Worm (Caenorhabditis elegans) whole organism, L1 larva: ENCODE measurements around the gene F49H6.12.

ENCODE experiments used
- C16A3.4 ChIP-seq: fragments of 150-350 bp; optimal IDR thresholded peaks from 2 replicates; lab custom pipeline; 2014; ENCODE audit warnings: missing biosample characterization, missing genetic modification characterization
- C34B4.2 ChIP-seq: sonication (generic microtip); optimal IDR thresholded peaks from 2 replicates; lab custom pipeline; 2017; ENCODE audit warnings: mild to moderate bottlenecking, missing genetic modification characterization, missing compliant biosample characterization
- F16B12.6 ChIP-seq: fragments of 150-350 bp; optimal IDR thresholded peaks from 2 replicates; lab custom pipeline; 2014; ENCODE audit warnings: missing biosample characterization, missing genetic modification characterization
- aha-1 ChIP-seq: fragments of 150-350 bp; optimal IDR thresholded peaks from 2 replicates; lab custom pipeline; 2014; ENCODE audit warnings: missing biosample characterization, missing genetic modification characterization
- alr-1 ChIP-seq: fragments of 200-800 bp; sonication (Bioruptor generic); optimal IDR thresholded peaks from 2 replicates; lab custom pipeline; 2018; ENCODE audit warnings: borderline replicate concordance, mild to moderate bottlenecking, missing genetic modification characterization, missing compliant biosample characterization
- aly-2 ChIP-seq: fragments of 150-350 bp; optimal IDR thresholded peaks from 2 replicates; lab custom pipeline; 2014; ENCODE audit warnings: missing biosample characterization, missing genetic modification characterization
- ama-1 ChIP-seq: fragments of 150-350 bp; optimal IDR thresholded peaks from 2 replicates; lab custom pipeline; 2014
- blmp-1 ChIP-seq: fragments of 150-350 bp; optimal IDR thresholded peaks from 2 replicates; lab custom pipeline; 2014; ENCODE audit warnings: missing biosample characterization, missing genetic modification characterization
- ceh-63 ChIP-seq: fragments of 200-800 bp; sonication (Bioruptor generic); optimal IDR thresholded peaks from 2 replicates; lab custom pipeline; 2018; ENCODE audit warnings: mild to moderate bottlenecking, missing genetic modification characterization, missing compliant biosample characterization
- ceh-82 ChIP-seq, 3 experiments: fragments of 150-350 bp in 1 of 3; sonication (generic microtip) in 2 of 3; optimal IDR thresholded peaks; 2 replicates each; lab custom pipeline; 2014 to 2017; ENCODE audit warnings: missing biosample characterization in 3 of 3, missing genetic modification characterization in 3 of 3
- ceh-88 ChIP-seq: fragments of 200-800 bp; sonication (Bioruptor generic); IDR thresholded peaks from 2 replicates; pipeline ENCODE4 v1.3.6; 2022; ENCODE audit warnings: missing genetic modification characterization, missing compliant biosample characterization
- ces-1 ChIP-seq: fragments of 150-350 bp; optimal IDR thresholded peaks from 2 replicates; lab custom pipeline; 2014; ENCODE audit warnings: missing biosample characterization, missing genetic modification reagents, missing genetic modification characterization
- egl-13 ChIP-seq: sonication (generic microtip); optimal IDR thresholded peaks from 2 replicates; lab custom pipeline; 2016; ENCODE audit warnings: missing genotype, missing genetic modification reagents, missing genetic modification characterization, missing compliant biosample characterization
- egl-27 ChIP-seq, 2 experiments: fragments of 150-350 bp in 1 of 2; sonication (generic microtip); optimal IDR thresholded peaks; 3 replicates each; lab custom pipeline; 2017 to 2018; ENCODE audit warnings: missing biosample characterization in 2 of 2, missing genetic modification characterization in 2 of 2, missing genetic modification reagents in 2 of 2
- elt-3 ChIP-seq, 6 experiments: fragments of 150-350 bp in 1 of 6; sonication (generic microtip); optimal IDR thresholded peaks; 2 replicates each; lab custom pipeline; 2017 to 2018; ENCODE audit warnings: missing biosample characterization in 6 of 6, missing genetic modification characterization in 6 of 6, inconsistent platforms in 1 of 6
- fkh-10 ChIP-seq: sonication (generic microtip); optimal IDR thresholded peaks from 2 replicates; lab custom pipeline; 2017; ENCODE audit warnings: missing biosample characterization, missing genetic modification reagents, missing genetic modification characterization
- hlh-4 ChIP-seq: sonication (generic microtip); optimal IDR thresholded peaks from 2 replicates; lab custom pipeline; 2016; ENCODE audit warnings: mild to moderate bottlenecking, missing genetic modification characterization, missing compliant biosample characterization
- lin-13 ChIP-seq: fragments of 150-350 bp; optimal IDR thresholded peaks from 2 replicates; lab custom pipeline; 2014; ENCODE audit warnings: missing biosample characterization, missing genetic modification reagents, missing genetic modification characterization
- lin-14 ChIP-seq: fragments of 200-800 bp; sonication (Bioruptor generic); optimal IDR thresholded peaks from 2 replicates; lab custom pipeline; 2018; ENCODE audit warnings: mild to moderate bottlenecking, missing genetic modification characterization, moderate library complexity, missing compliant biosample characterization
- lin-35 ChIP-seq, 2 experiments: fragments of 150-350 bp; optimal IDR thresholded peaks; 2 replicates each; lab custom pipeline; 2014; ENCODE audit warnings: missing biosample characterization in 2 of 2, missing genetic modification characterization in 2 of 2, missing genetic modification reagents in 2 of 2
- lir-3 ChIP-seq: sonication (generic microtip); optimal IDR thresholded peaks from 2 replicates; lab custom pipeline; 2016; ENCODE audit warnings: mild to moderate bottlenecking, missing genetic modification characterization, moderate library complexity, missing compliant biosample characterization; ENCODE audit not compliant: poor library complexity
- lsy-2 ChIP-seq, 2 experiments: fragments of 150-350 bp; optimal IDR thresholded peaks; 2 replicates each; lab custom pipeline; 2014; ENCODE audit warnings: missing biosample characterization in 2 of 2, missing genetic modification characterization in 2 of 2
- mef-2 ChIP-seq: fragments of 150-350 bp; optimal IDR thresholded peaks from 2 replicates; lab custom pipeline; 2014; ENCODE audit warnings: missing biosample characterization, missing genetic modification characterization
- mep-1 ChIP-seq: fragments of 150-350 bp; optimal IDR thresholded peaks from 2 replicates; lab custom pipeline; 2014; ENCODE audit warnings: missing biosample characterization, missing genetic modification characterization
- nhr-11 ChIP-seq: fragments of 150-350 bp; optimal IDR thresholded peaks from 2 replicates; lab custom pipeline; 2014; ENCODE audit warnings: missing biosample characterization, missing genetic modification characterization
- nhr-19 ChIP-seq: fragments of 200-800 bp; sonication (Bioruptor generic); conservative IDR thresholded peaks from 2 replicates; pipeline ENCODE4 v1.3.6; 2022; ENCODE audit warnings: missing genetic modification characterization, missing compliant biosample characterization
- nhr-20 ChIP-seq: sonication (generic microtip); optimal IDR thresholded peaks from 2 replicates; lab custom pipeline; 2016; ENCODE audit warnings: mild to moderate bottlenecking, missing genetic modification characterization, missing compliant biosample characterization
- nhr-237 ChIP-seq: fragments of 150-350 bp; optimal IDR thresholded peaks from 2 replicates; lab custom pipeline; 2014; ENCODE audit warnings: missing biosample characterization, missing genetic modification characterization
- nhr-28 ChIP-seq: fragments of 150-350 bp; optimal IDR thresholded peaks from 2 replicates; lab custom pipeline; 2014; ENCODE audit warnings: missing biosample characterization, missing genetic modification characterization
- nhr-71 ChIP-seq: sonication (generic microtip); optimal IDR thresholded peaks from 2 replicates; lab custom pipeline; 2016; ENCODE audit warnings: mild to moderate bottlenecking, missing genetic modification characterization, moderate library complexity, missing compliant biosample characterization
- nhr-77 ChIP-seq: fragments of 150-350 bp; optimal IDR thresholded peaks from 2 replicates; lab custom pipeline; 2014; ENCODE audit warnings: missing biosample characterization, missing genetic modification characterization
- nhr-84 ChIP-seq: sonication (generic microtip); optimal IDR thresholded peaks from 2 replicates; lab custom pipeline; 2017; ENCODE audit warnings: missing biosample characterization, missing genetic modification characterization
- nhr-85 ChIP-seq: sonication (generic microtip); peaks from one replicate; lab custom pipeline; 2016; ENCODE audit warnings: missing genetic modification characterization, inconsistent platforms, missing compliant biosample characterization
- pag-3 ChIP-seq: sonication (generic microtip); optimal IDR thresholded peaks from 2 replicates; lab custom pipeline; 2017; ENCODE audit warnings: missing genetic modification characterization, mild to moderate bottlenecking, missing compliant biosample characterization, antibody characterized with exemption, borderline replicate concordance; ENCODE audit not compliant: insufficient read depth
- sup-37 ChIP-seq: fragments of 200-800 bp; sonication (Bioruptor generic); optimal IDR thresholded peaks from 2 replicates; lab custom pipeline; 2018; ENCODE audit warnings: mild to moderate bottlenecking, missing genetic modification characterization, missing compliant biosample characterization
- unc-62 ChIP-seq: fragments of 150-350 bp; optimal IDR thresholded peaks from 2 replicates; lab custom pipeline; 2014; ENCODE audit warnings: missing biosample characterization, missing genetic modification reagents, missing genetic modification characterization
- unc-86 ChIP-seq: sonication (generic microtip); optimal IDR thresholded peaks from 2 replicates; lab custom pipeline; 2016; ENCODE audit warnings: missing genetic modification characterization, missing compliant biosample characterization
- zag-1 ChIP-seq: fragments of 150-350 bp; optimal IDR thresholded peaks from 2 replicates; lab custom pipeline; 2014; ENCODE audit warnings: missing biosample characterization, missing genetic modification characterization
- zip-4 ChIP-seq: fragments of 200-800 bp; sonication (Bioruptor generic); optimal IDR thresholded peaks from 2 replicates; lab custom pipeline; 2018; ENCODE audit warnings: mild to moderate bottlenecking, missing genetic modification characterization, moderate library complexity, missing compliant biosample characterization
- ztf-11 ChIP-seq, 2 experiments: sonication (generic microtip); optimal IDR thresholded peaks; 2 replicates each; lab custom pipeline; 2016 to 2017; ENCODE audit warnings: missing genetic modification characterization in 2 of 2, missing biosample characterization in 1 of 2, missing compliant biosample characterization in 1 of 2

The F49H6.12 gene

DNA sequence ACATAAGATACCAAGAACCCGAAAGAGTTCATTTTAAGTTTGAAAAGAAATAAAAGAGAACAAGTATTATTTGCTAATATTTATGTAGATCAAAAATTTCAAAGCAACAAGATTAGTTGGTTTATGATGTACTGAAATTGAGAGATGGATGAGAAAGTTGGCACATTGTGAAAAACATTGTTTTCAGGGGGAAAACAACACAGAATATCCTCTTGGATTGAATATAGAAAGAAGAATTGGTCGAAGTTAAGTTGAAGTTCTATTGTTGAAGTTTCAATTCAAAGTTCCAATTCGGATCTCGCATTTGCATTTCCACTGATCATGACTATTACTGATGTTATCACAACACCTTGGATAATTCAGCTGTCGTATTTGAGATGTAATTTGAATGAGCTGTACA is 20.6 kb downstream of the F49H6.12 start:
- no peak for TF ChIP-seq nhr-237 (tag; lab: Kevin White, UChicago)
- TF ChIP-seq nhr-11 (tag; lab: Kevin White, UChicago) = no peak
- no peak for TF ChIP-seq unc-62
- TF ChIP-seq aly-2 = no peak
- TF ChIP-seq nhr-19 (GFP tag; lab: Robert Waterston, UW) = no peak
- no peak for TF ChIP-seq nhr-28
- TF ChIP-seq ama-1 = no peak
- TF ChIP-seq hlh-4 (tag; lab: Kevin White, UChicago) = no peak
- TF ChIP-seq lin-35 (GFP tag; optimal IDR thresholded peaks at IDR 0.05; lab: Kevin White, UChicago) = no peak
- TF ChIP-seq lir-3 (tag; lab: Kevin White, UChicago) = no peak
- TF ChIP-seq egl-27 (tag; optimal IDR thresholded peaks at IDR 0.05; lab: Kevin White, UChicago) = no peak
- TF ChIP-seq nhr-85 (tag; lab: Kevin White, UChicago) = no peak
- TF ChIP-seq zag-1 (tag; lab: Kevin White, UChicago) = no peak
- TF ChIP-seq nhr-84 (tag; lab: Kevin White, UChicago) = no peak
- TF ChIP-seq lin-13 (GFP tag; lab: Kevin White, UChicago) = no peak
- TF ChIP-seq nhr-71 (tag; lab: Kevin White, UChicago) = no peak
- TF ChIP-seq ceh-82 (tag; optimal IDR thresholded peaks at IDR 0.05; lab: Kevin White, UChicago) = no peak
- no peak for TF ChIP-seq pag-3 (tag; lab: Kevin White, UChicago)
- TF ChIP-seq ceh-63 (GFP tag; lab: Kevin White, UChicago) = no peak

DNA sequence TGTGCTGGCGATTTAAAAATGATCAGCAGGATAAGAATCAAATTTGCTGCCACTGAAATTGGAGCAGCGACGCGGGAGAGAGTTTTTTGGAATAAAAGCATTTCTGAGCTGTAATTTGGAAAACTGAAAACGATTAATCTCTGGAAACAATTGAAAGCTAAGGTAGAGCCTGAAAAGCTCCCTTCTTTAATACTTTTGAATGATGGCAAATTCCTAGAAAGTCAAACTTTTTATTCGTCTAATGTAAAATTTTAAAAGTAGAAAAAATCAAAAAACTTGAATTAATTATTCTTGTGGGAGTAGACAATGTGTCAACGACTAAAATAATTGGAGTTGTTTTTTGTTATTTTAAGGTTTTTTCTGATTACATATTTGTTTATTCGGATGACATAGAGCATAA is 21.1 kb downstream of the F49H6.12 start, which contains the start of gene str-217:
Gene str-217 (minus strand): TSS at position 101 of the 400 bp plus-strand sequence.
- TF ChIP-seq egl-27 (tag; optimal IDR thresholded peaks at IDR 0.05; lab: Kevin White, UChicago) = no peak

DNA sequence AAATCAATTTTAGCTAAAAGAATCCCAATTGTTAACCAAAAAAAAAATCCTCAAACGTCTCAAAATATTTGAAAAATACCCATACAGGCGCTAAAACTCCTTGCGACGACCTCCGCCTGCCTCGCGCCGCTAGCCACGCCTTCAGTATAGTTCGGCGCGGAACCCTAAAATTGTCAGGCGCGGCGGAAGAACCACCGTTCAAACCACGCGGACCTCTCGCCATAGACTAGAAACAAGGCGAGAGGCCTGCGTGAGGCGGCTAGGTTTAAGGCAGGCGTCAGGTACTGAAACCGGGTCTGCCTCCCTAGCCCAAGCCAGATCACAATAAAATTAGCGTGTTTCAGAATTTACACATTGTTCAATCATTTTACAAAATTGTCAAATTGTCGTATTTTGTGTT is 28.9 kb downstream of the F49H6.12 start:
- TF ChIP-seq elt-3 (tag; optimal IDR thresholded peaks at IDR 0.05; lab: Kevin White, UChicago) (no peak), lsy-2 (tag; optimal IDR thresholded peaks at IDR 0.05; lab: Kevin White, UChicago) (no peak), ztf-11 (tag; optimal IDR thresholded peaks at IDR 0.05; lab: Kevin White, UChicago) (no peak)

DNA sequence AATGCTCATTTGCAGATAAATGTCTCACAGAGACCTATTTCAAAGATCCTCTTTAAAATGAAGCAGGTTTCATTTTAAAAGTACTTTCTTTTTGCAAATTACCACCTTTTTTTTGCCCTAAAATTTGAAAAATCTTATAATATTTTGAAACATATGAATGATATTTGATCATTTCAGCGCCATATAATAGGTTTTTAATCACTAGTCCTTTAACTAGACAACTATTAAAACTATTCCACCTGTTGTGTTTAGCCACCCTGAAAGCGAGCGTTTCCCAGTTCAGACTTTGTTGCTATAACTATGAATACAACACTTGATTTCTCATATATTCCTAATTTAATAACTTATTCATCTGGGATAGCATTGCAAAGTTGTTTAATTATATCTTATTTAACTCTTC is 29.5 kb downstream of the F49H6.12 start, which contains the start of gene srz-95:
Gene srz-95 (plus strand): TSS at position 301 of the 400 bp plus-strand sequence.
- TF ChIP-seq blmp-1 (tag; lab: Kevin White, UChicago) = no peak
- TF ChIP-seq elt-3 (tag; optimal IDR thresholded peaks at IDR 0.05; lab: Kevin White, UChicago) = no peak
- TF ChIP-seq nhr-20 (tag; lab: Kevin White, UChicago) = no peak
- no peak for TF ChIP-seq alr-1 (tag; lab: Kevin White, UChicago)
- no peak for TF ChIP-seq hlh-4 (tag; lab: Kevin White, UChicago)
- no peak for TF ChIP-seq ama-1
- TF ChIP-seq aly-2 = no peak
- no peak for TF ChIP-seq mef-2
- no peak for TF ChIP-seq ces-1
- TF ChIP-seq unc-86 (tag; lab: Kevin White, UChicago) = no peak
- TF ChIP-seq fkh-10 (GFP tag; lab: Kevin White, UChicago) = no peak
- TF ChIP-seq egl-13 (tag; lab: Kevin White, UChicago) = no peak
- no peak for TF ChIP-seq ceh-82 (tag; optimal IDR thresholded peaks at IDR 0.05; lab: Kevin White, UChicago)

DNA sequence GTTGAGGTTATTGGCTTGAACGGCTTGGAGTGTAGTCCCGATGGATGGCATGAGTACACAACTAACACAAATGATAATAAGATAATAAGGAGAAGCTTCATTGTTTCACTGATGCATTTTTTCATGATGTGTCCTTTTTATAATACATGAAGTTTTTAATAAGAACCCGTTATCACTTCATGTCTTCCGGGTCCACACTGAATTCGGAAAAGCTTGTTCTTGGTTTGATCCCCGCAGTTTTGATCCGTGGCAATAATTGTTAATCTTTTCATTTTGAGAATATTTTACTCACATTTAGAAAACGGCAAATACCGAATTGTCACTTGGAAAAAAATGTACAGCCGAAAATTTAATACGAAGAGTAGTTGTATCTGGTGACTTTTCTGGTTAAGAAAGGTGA is 32.6 kb downstream of the F49H6.12 start, which contains the start of gene Y102A5C.27:
Gene Y102A5C.27 (minus strand): TSS at position 101 of the 400 bp plus-strand sequence.
- TF ChIP-seq nhr-20 (tag; lab: Kevin White, UChicago) (no peak), ceh-88 (GFP tag; lab: Robert Waterston, UW) (no peak), nhr-77 (tag; lab: Kevin White, UChicago) (no peak), elt-3 (tag; optimal IDR thresholded peaks at IDR 0.05; lab: Kevin White, UChicago) (no peak), C34B4.2 (tag; lab: Kevin White, UChicago) (no peak), mep-1 (no peak), F16B12.6 (tag; lab: Kevin White, UChicago) (no peak), aly-2 (no peak), nhr-71 (tag; lab: Kevin White, UChicago) (no peak), sup-37 (GFP tag; lab: Kevin White, UChicago) (no peak), lin-14 (GFP tag; lab: Kevin White, UChicago) (no peak), aha-1 (tag; lab: Kevin White, UChicago) (no peak), C16A3.4 (tag; lab: Kevin White, UChicago) (no peak), nhr-237 (tag; lab: Kevin White, UChicago) (no peak), zip-4 (GFP tag; lab: Kevin White, UChicago) (no peak), egl-13 (tag; lab: Kevin White, UChicago) (no peak)
